Worm (Caenorhabditis elegans) whole organism, mixed stage, embryonic: Measurements from ENCODE around the gene ZK593.3.

Source experiments
- M03D4.4 ChIP-seq: sonication (generic microtip); optimal IDR thresholded peaks from 2 replicates; lab custom pipeline; 2017; ENCODE audit warnings: mild to moderate bottlenecking, missing genetic modification characterization, missing compliant biosample characterization
- bed-3 ChIP-seq: fragments of 200-800 bp; sonication (Bioruptor generic); optimal IDR thresholded peaks from 3 replicates; lab custom pipeline; 2018; ENCODE audit warnings: mild to moderate bottlenecking, missing genetic modification characterization, moderate library complexity, missing compliant biosample characterization
- blmp-1 ChIP-seq: fragments of 150-350 bp; optimal IDR thresholded peaks from 2 replicates; lab custom pipeline; 2014; ENCODE audit warnings: missing biosample characterization, missing genetic modification characterization
- ceh-39 ChIP-seq: fragments of 150-350 bp; optimal IDR thresholded peaks from 2 replicates; lab custom pipeline; 2014; ENCODE audit warnings: missing biosample characterization, missing genetic modification characterization
- ceh-43 ChIP-seq: fragments of 200-800 bp; sonication (Bioruptor generic); optimal IDR thresholded peaks from 2 replicates; lab custom pipeline; 2018; ENCODE audit warnings: mild to moderate bottlenecking, missing genetic modification characterization, moderate library complexity, missing compliant biosample characterization
- ceh-83 ChIP-seq: fragments of 200-800 bp; sonication (Bioruptor generic); optimal IDR thresholded peaks from 2 replicates; lab custom pipeline; 2018; ENCODE audit warnings: mild to moderate bottlenecking, missing genetic modification characterization, missing compliant biosample characterization
- ces-1 ChIP-seq: fragments of 150-350 bp; optimal IDR thresholded peaks from 2 replicates; lab custom pipeline; 2014; ENCODE audit warnings: missing biosample characterization, missing genetic modification reagents, missing genetic modification characterization
- cnd-1 ChIP-seq: fragments of 200-800 bp; sonication (Bioruptor generic); optimal IDR thresholded peaks from 2 replicates; lab custom pipeline; 2018; ENCODE audit warnings: mild to moderate bottlenecking, missing genetic modification characterization, missing compliant biosample characterization
- drap-1 ChIP-seq: fragments of 200-800 bp; sonication (Bioruptor generic); optimal IDR thresholded peaks from 3 replicates; lab custom pipeline; 2018; ENCODE audit warnings: mild to moderate bottlenecking, missing genetic modification characterization, missing compliant biosample characterization
- elt-1 ChIP-seq: sonication (generic microtip); optimal IDR thresholded peaks from 2 replicates; lab custom pipeline; 2017; ENCODE audit warnings: missing genetic modification characterization, mild to moderate bottlenecking, missing compliant biosample characterization, antibody characterized with exemption, moderate library complexity, borderline replicate concordance; ENCODE audit not compliant: insufficient read depth
- elt-3 ChIP-seq: fragments of 150-350 bp; optimal IDR thresholded peaks from 2 replicates; lab custom pipeline; 2014; ENCODE audit warnings: missing biosample characterization, missing genetic modification characterization
- ham-2 ChIP-seq: fragments of 200-800 bp; sonication (Bioruptor generic); optimal IDR thresholded peaks from 2 replicates; lab custom pipeline; 2018; ENCODE audit warnings: mild to moderate bottlenecking, missing genetic modification characterization, missing compliant biosample characterization
- hlh-1 ChIP-seq: fragments of 150-350 bp; optimal IDR thresholded peaks from 2 replicates; lab custom pipeline; 2014; ENCODE audit warnings: missing biosample characterization, missing genetic modification reagents, missing genetic modification characterization
- lin-13 ChIP-seq: fragments of 150-350 bp; optimal IDR thresholded peaks from 2 replicates; lab custom pipeline; 2014; ENCODE audit warnings: missing biosample characterization, missing genetic modification characterization
- lsy-2 ChIP-seq: fragments of 150-350 bp; optimal IDR thresholded peaks from 2 replicates; lab custom pipeline; 2014; ENCODE audit warnings: missing biosample characterization, missing genetic modification characterization
- mab-5 ChIP-seq: fragments of 150-350 bp; optimal IDR thresholded peaks from 2 replicates; lab custom pipeline; 2014; ENCODE audit warnings: missing biosample characterization, missing genetic modification characterization
- mep-1 ChIP-seq: fragments of 150-350 bp; optimal IDR thresholded peaks from 2 replicates; lab custom pipeline; 2017; ENCODE audit warnings: missing biosample characterization, missing genetic modification reagents, missing genetic modification characterization, inconsistent platforms
- mls-2 ChIP-seq: sonication (generic microtip); optimal IDR thresholded peaks from 2 replicates; lab custom pipeline; 2016; ENCODE audit warnings: mild to moderate bottlenecking, missing genetic modification characterization, moderate library complexity, missing compliant biosample characterization
- nhr-12 ChIP-seq: fragments of 150-350 bp; optimal IDR thresholded peaks from 2 replicates; lab custom pipeline; 2014; ENCODE audit warnings: missing biosample characterization, missing genetic modification characterization
- nhr-2 ChIP-seq: fragments of 150-350 bp; optimal IDR thresholded peaks from 2 replicates; lab custom pipeline; 2014; ENCODE audit warnings: missing biosample characterization, missing genetic modification characterization
- nhr-237 ChIP-seq: fragments of 150-350 bp; optimal IDR thresholded peaks from 2 replicates; lab custom pipeline; 2014; ENCODE audit warnings: missing biosample characterization, missing genetic modification characterization
- nhr-28 ChIP-seq: fragments of 150-350 bp; optimal IDR thresholded peaks from 2 replicates; lab custom pipeline; 2014; ENCODE audit warnings: missing biosample characterization, missing genetic modification characterization
- nhr-76 ChIP-seq: sonication (generic microtip); optimal IDR thresholded peaks from 2 replicates; lab custom pipeline; 2017; ENCODE audit warnings: missing biosample characterization, missing genetic modification characterization
- pha-4 ChIP-seq: fragments of 150-350 bp; optimal IDR thresholded peaks from 2 replicates; lab custom pipeline; 2018; ENCODE audit warnings: missing biosample characterization, missing genetic modification reagents, missing genetic modification characterization
- sem-2 ChIP-seq: fragments of 200-800 bp; sonication (Bioruptor generic); optimal IDR thresholded peaks from 2 replicates; lab custom pipeline; 2018; ENCODE audit warnings: mild to moderate bottlenecking, missing genetic modification characterization, missing compliant biosample characterization
- snpc-4 ChIP-seq: fragments of 150-350 bp; optimal IDR thresholded peaks from 2 replicates; lab custom pipeline; 2014; ENCODE audit warnings: missing biosample characterization, missing genetic modification characterization
- sptf-1 ChIP-seq: sonication (generic microtip); optimal IDR thresholded peaks from 2 replicates; lab custom pipeline; 2017; ENCODE audit warnings: mild to moderate bottlenecking, missing genetic modification characterization, moderate library complexity, missing compliant biosample characterization
- tbx-8 ChIP-seq: fragments of 200-800 bp; sonication (Bioruptor generic); optimal IDR thresholded peaks from 2 replicates; lab custom pipeline; 2018; ENCODE audit warnings: mild to moderate bottlenecking, missing genetic modification characterization, moderate library complexity, missing compliant biosample characterization
- unc-120 ChIP-seq: sonication (generic microtip); optimal IDR thresholded peaks from 2 replicates; lab custom pipeline; 2017; ENCODE audit warnings: missing genetic modification characterization, missing compliant biosample characterization; ENCODE audit not compliant: poor library complexity, severe bottlenecking
- unc-39 ChIP-seq: fragments of 150-350 bp; optimal IDR thresholded peaks from 2 replicates; lab custom pipeline; 2014; ENCODE audit warnings: missing biosample characterization, missing genetic modification characterization
- unc-62 ChIP-seq: fragments of 150-350 bp; optimal IDR thresholded peaks from 2 replicates; lab custom pipeline; 2014; ENCODE audit warnings: missing biosample characterization, missing genetic modification reagents, missing genetic modification characterization
- zip-8 ChIP-seq: fragments of 150-350 bp; optimal IDR thresholded peaks from 2 replicates; lab custom pipeline; 2014; ENCODE audit warnings: missing biosample characterization, missing genetic modification characterization
- ztf-11 ChIP-seq: fragments of 150-350 bp; optimal IDR thresholded peaks from 2 replicates; lab custom pipeline; 2014; ENCODE audit warnings: missing biosample characterization, missing genetic modification characterization

The ZK593.3 gene

ce11 chrIV:10870158-10870557 is 45.3 kb upstream of the ZK593.3 start:
- TF ChIP-seq elt-3 (no peak), cnd-1 (tag; lab: Kevin White, UChicago) (no peak), nhr-28 (tag; lab: Kevin White, UChicago) (no peak), unc-39 (no peak), drap-1 (GFP tag; lab: Kevin White, UChicago) (no peak), ces-1 (GFP tag; lab: Kevin White, UChicago) (peak; percentile 57)

- TF ChIP-seq ceh-43 (GFP tag; lab: Kevin White, UChicago) (no peak), blmp-1 (no peak), elt-1 (no peak), lsy-2 (tag; lab: Kevin White, UChicago) (no peak), M03D4.4 (tag; lab: Kevin White, UChicago) (no peak), mep-1 (tag; lab: Kevin White, UChicago) (no peak), unc-39 (no peak), nhr-76 (tag; lab: Kevin White, UChicago) (no peak), tbx-8 (GFP tag; lab: Kevin White, UChicago) (no peak), ham-2 (no peak), mls-2 (tag; lab: Kevin White, UChicago) (no peak), nhr-237 (tag; lab: Kevin White, UChicago) (no peak), unc-62 (GFP tag; lab: Kevin White, UChicago) (no peak), lin-13 (tag; lab: Kevin White, UChicago) (no peak), sptf-1 (tag; lab: Kevin White, UChicago) (no peak), pha-4 (tag; lab: Kevin White, UChicago) (no peak), zip-8 (tag; lab: Kevin White, UChicago) (no peak), elt-3 (no peak), bed-3 (GFP tag; lab: Kevin White, UChicago) (no peak), nhr-2 (tag; lab: Kevin White, UChicago) (no peak)
Measured at ce11 chrIV:10874527-10874926, 41.0 kb upstream of the ZK593.3 start, which contains the start of gene F13E9.12. F13E9.12 (minus strand) TSS chrIV:10874627.

DNA sequence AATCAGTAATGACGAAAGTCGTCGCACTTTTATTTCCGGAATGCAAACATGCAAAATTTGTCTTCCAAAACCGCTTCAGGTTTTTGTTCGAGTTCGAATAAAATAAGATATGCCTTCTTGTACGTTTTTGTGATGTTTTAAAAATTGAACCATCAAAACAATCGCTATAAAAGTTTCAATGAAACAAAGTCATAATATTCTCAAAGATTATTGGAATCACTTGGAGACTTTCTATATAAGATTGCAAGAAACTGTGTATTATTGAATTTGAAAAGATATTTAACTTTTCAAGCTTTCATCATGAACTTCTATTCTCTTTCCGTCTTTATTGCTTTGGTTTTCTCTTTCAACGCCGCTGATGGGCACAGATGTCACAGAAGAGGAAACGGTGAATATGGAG is 38.6 kb upstream of the ZK593.3 start, which contains the start of gene fipr-14:
TSS of gene fipr-14 (plus strand) at position 301 of the 400 bp plus-strand sequence.
- no peak for TF ChIP-seq ceh-43 (GFP tag; lab: Kevin White, UChicago)
- TF ChIP-seq ztf-11 (tag; lab: Kevin White, UChicago) = no peak
- no peak for TF ChIP-seq ces-1 (GFP tag; lab: Kevin White, UChicago)
- TF ChIP-seq tbx-8 (GFP tag; lab: Kevin White, UChicago) = no peak
- no peak for TF ChIP-seq mep-1 (tag; lab: Kevin White, UChicago)
- TF ChIP-seq drap-1 (GFP tag; lab: Kevin White, UChicago) = no peak
- TF ChIP-seq blmp-1 = no peak
- TF ChIP-seq unc-62 (GFP tag; lab: Kevin White, UChicago) = no peak
- no peak for TF ChIP-seq unc-120 (tag; lab: Kevin White, UChicago)
- TF ChIP-seq ceh-39 (tag; lab: Kevin White, UChicago) = no peak
- TF ChIP-seq nhr-2 (tag; lab: Kevin White, UChicago) = no peak
- TF ChIP-seq mab-5 (tag; lab: Kevin White, UChicago) = no peak
- no peak for TF ChIP-seq zip-8 (tag; lab: Kevin White, UChicago)
- TF ChIP-seq nhr-28 (tag; lab: Kevin White, UChicago) = no peak
- no peak for TF ChIP-seq ceh-83
- TF ChIP-seq sem-2 (GFP tag; lab: Kevin White, UChicago) = no peak
- no peak for TF ChIP-seq nhr-76 (tag; lab: Kevin White, UChicago)

- TF ChIP-seq nhr-12 (tag; lab: Kevin White, UChicago) (no peak), M03D4.4 (tag; lab: Kevin White, UChicago) (no peak), elt-1 (no peak)
- TF ChIP-seq, all 35 proteins: peak for 0
Measured at ce11 chrIV:10879542-10879941, 35.9 kb upstream of the ZK593.3 start, which contains the start of gene sdz-13. sdz-13 (minus strand) TSS chrIV:10879642.

- TF ChIP-seq unc-39 (no peak), ceh-83 (no peak), hlh-1 (tag; lab: Kevin White, UChicago) (no peak), nhr-28 (tag; lab: Kevin White, UChicago) (no peak), snpc-4 (tag; lab: Kevin White, UChicago) (no peak), cnd-1 (tag; lab: Kevin White, UChicago) (no peak), sem-2 (GFP tag; lab: Kevin White, UChicago) (no peak), nhr-76 (tag; lab: Kevin White, UChicago) (no peak), lsy-2 (tag; lab: Kevin White, UChicago) (no peak), ceh-39 (tag; lab: Kevin White, UChicago) (no peak), mep-1 (tag; lab: Kevin White, UChicago) (no peak)
Measured at ce11 chrIV:10880264-10880663, 35.2 kb upstream of the ZK593.3 start, which contains the start of gene fipr-15. fipr-15 (plus strand) TSS chrIV:10880564.
